Fruit fly (Drosophila melanogaster): ENCODE results near the gene CG1695.

CG1695 gene

DNA sequence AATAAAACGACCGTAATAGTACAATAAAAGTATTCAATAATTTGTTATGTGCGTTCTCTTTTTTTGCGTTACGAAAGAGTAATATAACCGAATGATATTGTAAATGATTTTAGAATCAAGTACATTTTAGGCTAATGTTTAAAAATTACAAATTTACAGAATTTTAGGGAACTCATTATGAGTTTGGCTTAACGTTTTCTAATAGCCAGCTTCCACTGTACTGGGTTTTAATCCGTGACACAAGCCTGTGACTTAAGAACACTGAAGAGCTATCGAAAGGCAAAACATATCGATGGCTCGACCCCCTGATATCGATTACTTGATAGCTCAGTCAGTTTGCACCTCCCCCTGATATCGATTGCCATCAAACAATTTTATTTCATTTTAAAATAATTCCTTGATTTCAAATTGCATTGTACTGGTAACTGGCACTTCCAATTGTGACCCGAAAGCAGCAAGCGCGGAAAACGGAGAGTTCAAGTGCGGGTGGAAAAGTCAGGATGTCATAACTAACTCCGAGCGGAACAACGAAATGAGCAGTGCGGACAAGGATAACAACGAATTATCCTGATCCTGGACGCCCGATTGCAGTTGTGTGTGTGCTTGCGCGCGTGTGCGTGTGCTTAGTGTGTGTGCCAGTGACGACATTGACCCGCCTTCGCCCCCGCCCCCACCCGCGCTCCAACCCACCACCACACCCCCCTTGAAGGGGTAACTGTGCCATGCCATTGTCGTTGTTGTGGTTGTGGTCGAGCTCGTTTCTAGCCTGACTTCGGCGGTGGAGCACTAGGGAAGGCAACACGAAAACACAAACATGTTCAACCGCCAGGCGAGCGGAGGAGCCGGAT is 39.5 kb upstream of the CG1695 start, which contains the start of gene HERC2 (continued):
- TF ChIP-seq Taf1 (GFP tag; IDR thresholded peaks at IDR 0.05) (0 out of 2 replicates have a peak, but pooled peaks have one; percentile 25), seq (GFP tag; IDR thresholded peaks at IDR 0.05) (no peak), CG18599 (GFP tag; optimal IDR thresholded peaks at IDR 0.05) (no peak), CG18764 (GFP tag; optimal IDR thresholded peaks at IDR 0.05) (no peak), CG8089 (GFP tag; optimal IDR thresholded peaks at IDR 0.05) (peak; percentile 21), CG6254 (GFP tag; optimal IDR thresholded peaks at IDR 0.05) (no peak), NfI (GFP tag; optimal IDR thresholded peaks at IDR 0.05) (peak; percentile 22), psq (GFP tag; optimal IDR thresholded peaks at IDR 0.05) (no peak), CG11093 (GFP tag; IDR thresholded peaks at IDR 0.05) (0 out of 3 replicates have a peak, but pooled peaks have one; percentile 40), CG17385 (GFP tag; optimal IDR thresholded peaks at IDR 0.05) (no peak), bcd (GFP tag; optimal IDR thresholded peaks at IDR 0.05) (peak; percentile 56), CG2678 (tag; optimal IDR thresholded peaks at IDR 0.05) (no peak), phol (tag; optimal IDR thresholded peaks at IDR 0.05) (peak; percentile 43), exex (tag; optimal IDR thresholded peaks at IDR 0.05) (no peak), CG13894 (tag; optimal IDR thresholded peaks at IDR 0.05) (no peak), CG1602 (GFP tag; optimal IDR thresholded peaks at IDR 0.05) (peak; percentile 14), Aef1 (GFP tag; IDR thresholded peaks at IDR 0.05) (0 out of 3 replicates have a peak, but pooled peaks have one; percentile 39), Hmr (GFP tag; optimal IDR thresholded peaks at IDR 0.05) (peak; percentile 46), vfl (GFP tag; optimal IDR thresholded peaks at IDR 0.05) (no peak), CG10147 (GFP tag; optimal IDR thresholded peaks at IDR 0.05) (no peak), disco-r (GFP tag; optimal IDR thresholded peaks at IDR 0.05) (peak; percentile 32), pzg (GFP tag; optimal IDR thresholded peaks at IDR 0.05) (peak; percentile 70), CG5953 (GFP tag; IDR thresholded peaks at IDR 0.05) (no peak), emc (GFP tag; optimal IDR thresholded peaks at IDR 0.05) (no peak), dmrt11E (tag; optimal IDR thresholded peaks at IDR 0.05) (peak; percentile 6), ken (GFP tag; IDR thresholded peaks at IDR 0.05) (no peak), peb (GFP tag; IDR thresholded peaks at IDR 0.05) (no peak), fru (optimal IDR thresholded peaks at IDR 0.05) (no peak), CG8281 (tag; optimal IDR thresholded peaks at IDR 0.05) (no peak), p53 (GFP tag; optimal IDR thresholded peaks at IDR 0.05) (peak; percentile 25), ap (GFP tag; IDR thresholded peaks at IDR 0.05) (0 out of 2 replicates have a peak, but pooled peaks have one; percentile 31), CG9932 (GFP tag; IDR thresholded peaks at IDR 0.05) (peak; percentile 79), CG1529 (GFP tag; optimal IDR thresholded peaks at IDR 0.05) (no peak), jumu (GFP tag; optimal IDR thresholded peaks at IDR 0.05) (peak; percentile 40), Dip3 (GFP tag; optimal IDR thresholded peaks at IDR 0.05) (peak; percentile 15), Ada2b (GFP tag; IDR thresholded peaks at IDR 0.05) (peak; percentile 53; the same call in 1 of the 2 replicates), CG11723 (GFP tag; optimal IDR thresholded peaks at IDR 0.05) (no peak), Ptx1 (GFP tag; IDR thresholded peaks at IDR 0.05) (peak; percentile 73), Ets65A (GFP tag) (peak; percentile 93), Adf1 (GFP tag; IDR thresholded peaks at IDR 0.05) (0 out of 2 replicates have a peak, but pooled peaks have one; percentile 9), Oaz (GFP tag; IDR thresholded peaks at IDR 0.05) (no peak), sug (tag; optimal IDR thresholded peaks at IDR 0.05) (no peak), pros (GFP tag; optimal IDR thresholded peaks at IDR 0.05) (no peak), CG6654 (GFP tag; optimal IDR thresholded peaks at IDR 0.05) (no peak), CG16863 (GFP tag; optimal IDR thresholded peaks at IDR 0.05) (peak; percentile 10), HmgZ (tag; optimal IDR thresholded peaks at IDR 0.05) (peak; percentile 35), zfh1 (GFP tag; IDR thresholded peaks at IDR 0.05) (peak; percentile 50; the same call in 1 of the 3 replicates), CG7271 (tag; optimal IDR thresholded peaks at IDR 0.05) (no peak), CG10543 (GFP tag; optimal IDR thresholded peaks at IDR 0.05) (no peak), jigr1 (GFP tag; IDR thresholded peaks at IDR 0.05) (no peak)

Measured in whole organism, embryonic.